Worm (Caenorhabditis elegans) whole organism, L4 larva: ENCODE measurements around the gene T05H10.8.

Source experiments
- F37D6.2 ChIP-seq: sonication (generic microtip); optimal IDR thresholded peaks from 2 replicates; lab custom pipeline; 2016; ENCODE audit warnings: mild to moderate bottlenecking, missing genetic modification characterization, missing compliant biosample characterization
- R02D3.7 ChIP-seq: fragments of 150-350 bp; sonication (generic microtip); optimal IDR thresholded peaks from 3 replicates; lab custom pipeline; 2014; ENCODE audit warnings: missing biosample characterization, missing genetic modification characterization
- Y75B8A.6 ChIP-seq: fragments of 200-800 bp; sonication (Bioruptor generic); IDR thresholded peaks from 2 replicates; pipeline ENCODE4 v1.3.6; 2022; ENCODE audit warnings: missing genetic modification reagents, missing genetic modification characterization, missing compliant biosample characterization
- ama-1 ChIP-seq: fragments of 150-350 bp; optimal IDR thresholded peaks from 2 replicates; lab custom pipeline; 2014; ENCODE audit warnings: inconsistent platforms, mixed read lengths
- arid-1 ChIP-seq: fragments of 200-800 bp; sonication (Bioruptor generic); conservative IDR thresholded peaks from 2 replicates; pipeline ENCODE4 v1.3.6; 2022; ENCODE audit warnings: missing genetic modification reagents, missing genetic modification characterization, missing compliant biosample characterization
- ces-1 ChIP-seq: fragments of 150-350 bp; sonication (generic microtip); optimal IDR thresholded peaks from 4 replicates; lab custom pipeline; 2014; ENCODE audit warnings: missing biosample characterization, missing genetic modification reagents, missing genetic modification characterization
- lir-3 ChIP-seq: sonication (generic microtip); optimal IDR thresholded peaks from 2 replicates; lab custom pipeline; 2016; ENCODE audit warnings: mild to moderate bottlenecking, missing genetic modification characterization, missing compliant biosample characterization
- snpc-4 ChIP-seq: fragments of 150-350 bp; optimal IDR thresholded peaks from 2 replicates; lab custom pipeline; 2014; ENCODE audit warnings: missing biosample characterization, missing genetic modification characterization
- unc-62 ChIP-seq, 3 experiments: fragments of 150-350 bp in 1 of 3; sonication (generic microtip); optimal IDR thresholded peaks in 2 of 3; peaks in 1 of 3; 1 replicate in 1 of 3; 2 replicates in 2 of 3; lab custom pipeline; 2014 to 2017; ENCODE audit warnings: missing biosample characterization in 3 of 3, missing genetic modification characterization in 3 of 3, missing genetic modification reagents in 3 of 3, missing genotype in 1 of 3

- TF ChIP-seq R02D3.7 (tag; lab: Kevin White, UChicago) (no peak), lir-3 (tag; lab: Kevin White, UChicago) (no peak), snpc-4 (tag; lab: Kevin White, UChicago) (no peak), ama-1 (no peak), Y75B8A.6 (GFP tag; lab: Robert Waterston, UW) (no peak), F37D6.2 (tag; lab: Kevin White, UChicago) (no peak), unc-62 (GFP tag; optimal IDR thresholded peaks at IDR 0.05 in 1 of 2; lab: Kevin White, UChicago) (no peak), unc-62 (tag; optimal IDR thresholded peaks at IDR 0.05; lab: Kevin White, UChicago) (no peak), ces-1 (GFP tag; lab: Kevin White, UChicago) (no peak), arid-1 (GFP tag; lab: Robert Waterston, UW) (no peak)
Observed at ce11 chrII:8052850-8053249, 6.0 kb upstream of the T05H10.8 start, which contains the start of gene T05H10.4.
